Fruit fly (Drosophila melanogaster) whole organism, adult: ENCODE data around the gene CG4270.

ENCODE experiments used
- CG11617 ChIP-seq: fragments of 200-800 bp; sonication (Bioruptor generic); optimal IDR thresholded peaks from 2 replicates; lab custom pipeline; 2017; ENCODE audit warnings: mild to moderate bottlenecking, missing biosample characterization, missing genetic modification reagents, missing genetic modification characterization
- CG12768 ChIP-seq: fragments of 200-800 bp; sonication (Bioruptor generic); optimal IDR thresholded peaks from 2 replicates; lab custom pipeline; 2017; ENCODE audit warnings: missing biosample characterization, missing genetic modification characterization, mild to moderate bottlenecking, moderate library complexity, missing genetic modification reagents
- CG14711 ChIP-seq: fragments of 200-800 bp; sonication (Bioruptor generic); optimal IDR thresholded peaks from 2 replicates; lab custom pipeline; 2018; ENCODE audit warnings: missing biosample characterization, mild to moderate bottlenecking, missing genetic modification characterization, moderate library complexity
- CG1620 ChIP-seq: fragments of 200-800 bp; sonication (Bioruptor generic); optimal IDR thresholded peaks from 2 replicates; lab custom pipeline; 2016; ENCODE audit warnings: missing biosample characterization, missing genetic modification characterization
- CG33017 ChIP-seq: fragments of 200-800 bp; sonication (Bioruptor generic); optimal IDR thresholded peaks from 2 replicates; lab custom pipeline; 2018; ENCODE audit warnings: missing biosample characterization, mild to moderate bottlenecking, missing genetic modification characterization, moderate library complexity
- CG5204 ChIP-seq: fragments of 200-800 bp; sonication (Bioruptor generic); optimal IDR thresholded peaks from 2 replicates; lab custom pipeline; 2016; ENCODE audit warnings: missing biosample characterization, missing genetic modification characterization
- CG7045 ChIP-seq: fragments of 200-800 bp; sonication (Bioruptor generic); optimal IDR thresholded peaks from 2 replicates; lab custom pipeline; 2017; ENCODE audit warnings: missing biosample characterization, mild to moderate bottlenecking, missing genetic modification characterization
- CG7101 ChIP-seq: fragments of 200-800 bp; sonication (Bioruptor generic); optimal IDR thresholded peaks from 2 replicates; lab custom pipeline; 2018; ENCODE audit warnings: missing biosample characterization, mild to moderate bottlenecking, missing genetic modification characterization, moderate library complexity
- Clk ChIP-seq: fragments of 200-800 bp; sonication (Bioruptor generic); optimal IDR thresholded peaks from 2 replicates; lab custom pipeline; 2017; ENCODE audit warnings: missing biosample characterization, missing genetic modification characterization
- Crg-1 ChIP-seq: fragments of 200-800 bp; sonication (Bioruptor generic); optimal IDR thresholded peaks from 2 replicates; lab custom pipeline; 2016; ENCODE audit warnings: missing biosample characterization, missing genetic modification characterization
- Hr96 ChIP-seq: fragments of 200-800 bp; sonication (Bioruptor generic); optimal IDR thresholded peaks from 2 replicates; lab custom pipeline; 2016; ENCODE audit warnings: missing biosample characterization, missing genetic modification characterization
- Mnt ChIP-seq: fragments of 200-800 bp; sonication (Bioruptor generic); optimal IDR thresholded peaks from 2 replicates; lab custom pipeline; 2016; ENCODE audit warnings: missing biosample characterization, mild to moderate bottlenecking, missing genetic modification characterization
- bab1 ChIP-seq: fragments of 200-800 bp; sonication (Bioruptor generic); optimal IDR thresholded peaks from 3 replicates; lab custom pipeline; 2019; ENCODE audit warnings: missing biosample characterization, mild to moderate bottlenecking, missing genetic modification characterization, moderate library complexity
- cic ChIP-seq: fragments of 200-800 bp; sonication (Bioruptor generic); optimal IDR thresholded peaks from 2 replicates; lab custom pipeline; 2017; ENCODE audit warnings: missing biosample characterization, mild to moderate bottlenecking, missing genetic modification characterization, moderate library complexity
- cnc ChIP-seq, 2 experiments: fragments of >200 bp; optimal IDR thresholded peaks; 2 replicates each; lab custom pipeline; 2017
- kay ChIP-seq: fragments of 200-800 bp; sonication (Bioruptor generic); peaks from one replicate; lab custom pipeline; 2016; ENCODE audit warnings: missing biosample characterization, missing genetic modification characterization, borderline replicate concordance
- ovo ChIP-seq: fragments of 200-800 bp; sonication (Bioruptor generic); optimal IDR thresholded peaks from 2 replicates; lab custom pipeline; 2016; ENCODE audit warnings: missing biosample characterization, missing genetic modification characterization
- pad ChIP-seq: fragments of 200-800 bp; sonication (Bioruptor generic); optimal IDR thresholded peaks from 3 replicates; lab custom pipeline; 2017; ENCODE audit warnings: missing biosample characterization, missing genetic modification characterization, mild to moderate bottlenecking, moderate library complexity, missing genetic modification reagents
- tj ChIP-seq: fragments of 200-800 bp; sonication (Bioruptor generic); optimal IDR thresholded peaks from 3 replicates; lab custom pipeline; 2017; ENCODE audit warnings: missing biosample characterization, mild to moderate bottlenecking, missing genetic modification characterization, moderate library complexity
- toe ChIP-seq: fragments of 200-800 bp; sonication (Bioruptor generic); optimal IDR thresholded peaks from 2 replicates; lab custom pipeline; 2016; ENCODE audit warnings: missing biosample characterization, missing genetic modification characterization

CG4270 gene

DNA sequence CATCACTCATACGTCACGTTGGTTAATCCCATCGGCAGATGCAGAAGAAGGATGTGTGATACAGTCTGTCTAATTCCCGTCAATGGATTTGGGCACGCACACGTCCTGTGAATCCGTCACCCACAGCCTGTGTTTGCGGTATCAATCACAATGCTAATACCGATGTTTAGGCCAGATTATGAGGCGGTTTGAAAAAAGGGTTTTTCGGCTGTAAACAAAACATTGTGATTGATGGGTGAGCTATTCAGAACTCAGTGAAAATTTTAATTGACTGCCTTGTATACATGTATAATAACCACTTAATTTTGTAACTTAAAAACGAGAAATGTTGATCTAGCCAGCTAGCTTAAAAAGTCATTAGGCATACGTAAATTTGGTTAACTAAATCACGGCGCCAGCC, at the start of gene CG4270:
CG4270 (plus strand) TSS at position 301 of the 400 bp plus-strand sequence.
- TF ChIP-seq CG7101 (tag; lab: Kevin White, UChicago) (no peak), bab1 (no peak), cic (GFP tag; lab: Kevin White, UChicago) (no peak), ovo (GFP tag; lab: Kevin White, UChicago) (no peak), Crg-1 (GFP tag; lab: Kevin White, UChicago) (no peak), CG12768 (GFP tag; lab: Kevin White, UChicago) (no peak), CG33017 (tag; lab: Kevin White, UChicago) (no peak), Hr96 (GFP tag; lab: Kevin White, UChicago) (no peak)

DNA sequence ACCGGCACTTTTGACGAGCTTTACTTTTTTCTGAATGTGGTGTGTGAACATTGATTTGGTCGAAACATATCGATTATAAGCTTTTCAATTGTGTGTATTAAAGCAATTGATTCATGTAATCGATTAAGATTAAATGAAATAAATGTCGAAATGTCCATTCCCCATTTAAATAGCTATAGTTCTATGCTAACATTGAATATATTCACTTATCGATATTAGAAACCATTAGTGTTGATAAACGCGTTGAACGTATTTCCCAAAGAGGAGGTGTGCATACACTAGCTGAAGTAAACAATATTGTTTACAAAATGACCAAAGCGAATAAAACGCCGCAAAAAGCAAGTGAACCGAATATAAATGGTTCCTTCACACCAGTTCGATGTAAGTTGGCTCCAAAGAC, 49.2 kb upstream of the CG4270 start, which contains the start of the genes Uch and CG34174:
Uch (minus strand) TSS at position 208 of the 400 bp plus-strand sequence.
CG34174 (plus strand) TSS at position 263 of the 400 bp plus-strand sequence.
- TF ChIP-seq CG7045 (peak; percentile 11), Mnt (GFP tag; lab: Kevin White, UChicago) (peak; percentile 54), kay (no peak), CG5204 (GFP tag; lab: Kevin White, UChicago) (no peak), pad (peak; percentile 64), Clk (GFP tag; lab: Kevin White, UChicago) (no peak), CG1620 (peak; percentile 42), Crg-1 (GFP tag; lab: Kevin White, UChicago) (peak; percentile 78), CG7101 (tag; lab: Kevin White, UChicago) (peak; percentile 62), cic (GFP tag; lab: Kevin White, UChicago) (peak; percentile 49), CG14711 (tag; lab: Kevin White, UChicago) (peak; percentile 7), ovo (GFP tag; lab: Kevin White, UChicago) (peak; percentile 25), CG11617 (GFP tag; lab: Kevin White, UChicago) (peak; percentile 51), CG12768 (GFP tag; lab: Kevin White, UChicago) (peak; percentile 24), bab1 (peak; percentile 87), cnc (optimal IDR thresholded peaks at IDR 0.05; lab: Kevin White, UChicago) (no peak)

DNA sequence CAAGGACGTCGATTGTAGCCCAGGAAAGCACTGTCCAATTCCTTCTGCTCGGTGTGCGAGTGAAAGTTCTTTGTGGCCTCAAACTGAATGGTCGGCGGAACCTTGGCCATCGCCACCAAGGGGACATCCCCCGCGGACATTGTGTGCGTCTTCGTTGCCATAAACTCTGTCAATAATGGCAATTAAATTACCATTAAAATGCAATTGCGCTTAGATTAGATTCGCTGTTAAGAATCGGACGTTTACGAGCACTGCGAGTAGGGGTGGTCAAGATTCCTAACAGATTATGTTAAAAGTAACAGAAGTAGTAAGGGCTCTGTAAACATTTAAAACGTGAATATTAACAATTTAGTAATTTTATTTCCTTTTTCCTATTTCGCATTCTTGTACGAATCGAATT, 47.2 kb upstream of the CG4270 start, which contains the start of gene daed:
daed (minus strand) TSS at position 247 of the 400 bp plus-strand sequence.
- no peak for TF ChIP-seq CG7045
- peak; percentile 28 for TF ChIP-seq pad
- no peak for TF ChIP-seq CG11617 (GFP tag; lab: Kevin White, UChicago)
- peak; percentile 18 for TF ChIP-seq Crg-1 (GFP tag; lab: Kevin White, UChicago)
- TF ChIP-seq toe (GFP tag; lab: Kevin White, UChicago), result no peak
- no peak for TF ChIP-seq Clk (GFP tag; lab: Kevin White, UChicago)
- no peak for TF ChIP-seq Hr96 (GFP tag; lab: Kevin White, UChicago)
- no peak for TF ChIP-seq CG14711 (tag; lab: Kevin White, UChicago)
- TF ChIP-seq tj (GFP tag; lab: Kevin White, UChicago), result no peak
- TF ChIP-seq CG1620, result no peak
- TF ChIP-seq CG7101 (tag; lab: Kevin White, UChicago), result peak; percentile 64
- peak; percentile 70 for TF ChIP-seq CG33017 (tag; lab: Kevin White, UChicago)
- TF ChIP-seq kay, result no peak
- peak; percentile 23 for TF ChIP-seq CG12768 (GFP tag; lab: Kevin White, UChicago)
- TF ChIP-seq cic (GFP tag; lab: Kevin White, UChicago), result peak; percentile 34
- TF ChIP-seq cnc (optimal IDR thresholded peaks at IDR 0.05; lab: Kevin White, UChicago), result no peak
- no peak for TF ChIP-seq CG5204 (GFP tag; lab: Kevin White, UChicago)
- TF ChIP-seq bab1, result peak; percentile 9
- TF ChIP-seq Mnt (GFP tag; lab: Kevin White, UChicago), result peak; percentile 16
- no peak for TF ChIP-seq ovo (GFP tag; lab: Kevin White, UChicago)

DNA sequence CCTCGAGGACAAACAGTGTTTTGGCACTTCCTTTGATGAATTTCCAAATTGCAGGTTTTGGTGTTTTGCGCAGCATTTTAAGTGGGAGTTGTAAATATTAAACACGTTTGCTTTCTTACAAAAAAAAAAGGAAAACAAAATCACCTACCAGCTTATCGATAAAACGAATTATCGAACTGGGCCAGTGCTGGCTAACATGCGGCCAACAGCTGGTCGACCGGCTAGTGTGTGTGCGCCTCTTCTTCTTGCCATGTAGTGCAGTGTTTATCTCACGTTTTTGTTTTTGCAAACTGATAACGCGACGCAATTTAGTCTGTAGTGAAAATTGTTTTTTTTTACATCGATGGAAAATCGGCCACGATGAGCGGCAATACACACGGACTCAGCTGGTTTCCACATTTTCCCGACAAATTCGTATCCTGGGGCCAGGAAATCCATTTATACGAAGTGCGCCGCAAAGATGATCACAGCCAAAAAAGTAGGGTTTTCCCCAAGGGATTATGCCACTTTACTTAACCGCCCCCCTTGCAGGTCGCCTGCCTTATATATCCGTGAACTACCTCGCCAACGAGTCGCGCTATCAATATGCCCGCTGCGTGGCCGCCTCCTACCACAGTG, 46.1 kb upstream of the CG4270 start, which contains the start of the genes CG15386, CG42371 and mio:
CG15386 (minus strand) TSS at position 180 of the 618 bp plus-strand sequence.
CG42371 (minus strand) TSS at position 180 of the 618 bp plus-strand sequence.
mio (plus strand) TSS at position 224 of the 618 bp plus-strand sequence.
- no peak for TF ChIP-seq toe (GFP tag; lab: Kevin White, UChicago)
- peak; percentile 47 for TF ChIP-seq CG14711 (tag; lab: Kevin White, UChicago)
- TF ChIP-seq Crg-1 (GFP tag; lab: Kevin White, UChicago), result peak; percentile 66
- peak; percentile 94 for TF ChIP-seq Mnt (GFP tag; lab: Kevin White, UChicago)
- TF ChIP-seq CG11617 (GFP tag; lab: Kevin White, UChicago), result peak; percentile 74
- peak; percentile 71 for TF ChIP-seq CG33017 (tag; lab: Kevin White, UChicago)
- TF ChIP-seq CG7045, result no peak
- peak; percentile 54 for TF ChIP-seq bab1
- TF ChIP-seq pad, result peak; percentile 52
- peak; percentile 53 for TF ChIP-seq CG7101 (tag; lab: Kevin White, UChicago)
- peak; percentile 32 for TF ChIP-seq CG1620
- TF ChIP-seq tj (GFP tag; lab: Kevin White, UChicago), result peak; percentile 38
- peak; percentile 94 for TF ChIP-seq cic (GFP tag; lab: Kevin White, UChicago)
- TF ChIP-seq CG5204 (GFP tag; lab: Kevin White, UChicago), result no peak
- TF ChIP-seq CG12768 (GFP tag; lab: Kevin White, UChicago), result peak; percentile 27

DNA sequence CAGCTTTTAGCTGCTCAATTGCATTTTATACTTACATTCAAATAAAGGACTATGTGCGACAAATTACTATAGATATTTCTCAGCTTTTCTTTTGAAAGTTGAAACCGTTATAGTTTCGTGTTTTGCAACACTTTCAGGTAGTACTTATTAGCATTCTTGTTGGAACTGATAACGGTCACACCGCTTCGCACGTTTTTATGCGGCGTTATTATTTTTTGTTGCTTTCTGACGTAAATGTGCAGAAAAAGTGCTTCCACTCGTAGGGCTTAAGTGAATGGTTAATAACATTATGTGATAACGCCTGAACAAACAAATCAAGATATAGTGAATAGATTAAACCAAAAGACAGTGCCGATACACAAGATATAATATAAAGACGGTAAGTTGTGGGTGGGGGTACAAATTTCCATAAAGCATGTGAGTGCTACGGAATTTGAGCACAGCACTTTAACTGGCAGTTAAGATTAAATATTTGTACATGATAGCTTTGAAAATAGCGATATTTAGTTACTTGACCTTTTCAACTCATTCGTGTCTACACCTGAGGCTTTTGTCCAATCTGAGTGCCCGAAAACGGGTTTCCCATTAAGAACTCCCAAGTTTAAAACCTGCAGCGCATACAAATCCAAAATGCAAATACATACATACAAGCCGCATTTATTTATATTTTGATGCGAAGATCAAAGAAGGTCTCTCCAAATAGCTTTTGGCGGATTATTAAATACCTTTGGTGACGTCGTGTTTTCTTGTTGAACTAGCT, 42.5 kb upstream of the CG4270 start, which contains the start of gene papi:
papi (plus strand) TSS at position 176 of the 760 bp plus-strand sequence.
- no peak for TF ChIP-seq Clk (GFP tag; lab: Kevin White, UChicago)
- peak; percentile 47 for TF ChIP-seq CG7101 (tag; lab: Kevin White, UChicago)
- TF ChIP-seq Hr96 (GFP tag; lab: Kevin White, UChicago), result no peak
- no peak for TF ChIP-seq pad
- TF ChIP-seq cic (GFP tag; lab: Kevin White, UChicago), result peak; percentile 34
- peak; percentile 70 for TF ChIP-seq ovo (GFP tag; lab: Kevin White, UChicago)
- no peak for TF ChIP-seq Crg-1 (GFP tag; lab: Kevin White, UChicago)
- TF ChIP-seq CG12768 (GFP tag; lab: Kevin White, UChicago), result no peak
- TF ChIP-seq bab1, result no peak
- TF ChIP-seq CG1620, result no peak
- TF ChIP-seq Mnt (GFP tag; lab: Kevin White, UChicago), result peak; percentile 99
- TF ChIP-seq cnc (optimal IDR thresholded peaks at IDR 0.05; lab: Kevin White, UChicago), result no peak
- TF ChIP-seq toe (GFP tag; lab: Kevin White, UChicago), result no peak
- TF ChIP-seq CG14711 (tag; lab: Kevin White, UChicago), result no peak
- TF ChIP-seq kay, result no peak
- TF ChIP-seq CG33017 (tag; lab: Kevin White, UChicago), result peak; percentile 28
- TF ChIP-seq tj (GFP tag; lab: Kevin White, UChicago), result no peak
- no peak for TF ChIP-seq CG11617 (GFP tag; lab: Kevin White, UChicago)
- TF ChIP-seq CG5204 (GFP tag; lab: Kevin White, UChicago), result no peak
- no peak for TF ChIP-seq CG7045
